Fruit fly (Drosophila melanogaster): ENCODE data around the gene hzg.

Gene hzg

dm6 chr3L:16027163-16027633, 22.7 kb upstream of the hzg start (continued):
- TF ChIP-seq CG5180 (GFP tag; optimal IDR thresholded peaks at IDR 0.05) = peak; percentile 64
- no peak for TF ChIP-seq sug (tag; optimal IDR thresholded peaks at IDR 0.05)
- TF ChIP-seq CG13775 (GFP tag; optimal IDR thresholded peaks at IDR 0.05) = no peak
- no peak for TF ChIP-seq Dp (GFP tag; optimal IDR thresholded peaks at IDR 0.05)
- no peak for TF ChIP-seq jumu (GFP tag; optimal IDR thresholded peaks at IDR 0.05)
- TF ChIP-seq corto (GFP tag; optimal IDR thresholded peaks at IDR 0.05) = no peak
- TF ChIP-seq CG11398 (GFP tag; optimal IDR thresholded peaks at IDR 0.05) = peak; percentile 49
- TF ChIP-seq cg (GFP tag; optimal IDR thresholded peaks at IDR 0.05) = peak; percentile 58
- TF ChIP-seq CG6175 (GFP tag; IDR thresholded peaks at IDR 0.05) = no peak
- TF ChIP-seq lmd (GFP tag; IDR thresholded peaks at IDR 0.05) = peak; percentile 35; the same call in 1 of the 2 replicates
- no peak for TF ChIP-seq CG9215 (GFP tag; IDR thresholded peaks at IDR 0.05)
- no peak for TF ChIP-seq CG16815 (GFP tag; optimal IDR thresholded peaks at IDR 0.05)
- TF ChIP-seq sob (GFP tag; IDR thresholded peaks at IDR 0.05) = peak; percentile 61
- TF ChIP-seq CG34224 (GFP tag; IDR thresholded peaks at IDR 0.05; ENCODE audit: partially characterized antibody) = no peak
- no peak for TF ChIP-seq ftz-f1 (GFP tag; optimal IDR thresholded peaks at IDR 0.05)
- TF ChIP-seq Vsx1 (GFP tag; optimal IDR thresholded peaks at IDR 0.05) = peak; percentile 81
- TF ChIP-seq Drgx (GFP tag; IDR thresholded peaks at IDR 0.05) = peak; percentile 90
- peak; percentile 39 for TF ChIP-seq YL-1 (GFP tag; optimal IDR thresholded peaks at IDR 0.05)
- peak; percentile 72 for TF ChIP-seq grn (GFP tag; optimal IDR thresholded peaks at IDR 0.05)
- no peak for TF ChIP-seq CG15073 (GFP tag; optimal IDR thresholded peaks at IDR 0.05)
- peak; percentile 71 for TF ChIP-seq MTF-1 (GFP tag; optimal IDR thresholded peaks at IDR 0.05; ENCODE audit: borderline replicate concordance)
- no peak for TF ChIP-seq lbe (GFP tag; optimal IDR thresholded peaks at IDR 0.05)
- peak in 1 of 2 experiments; percentile 11 for TF ChIP-seq Hr78 (GFP tag; optimal IDR thresholded peaks at IDR 0.05)
- TF ChIP-seq ERR (GFP tag; optimal IDR thresholded peaks at IDR 0.05) = no peak
- peak; percentile 7 for TF ChIP-seq CG18599 (GFP tag; optimal IDR thresholded peaks at IDR 0.05)
- peak; percentile 64 for TF ChIP-seq Camta (GFP tag; optimal IDR thresholded peaks at IDR 0.05)
- TF ChIP-seq Gsc (GFP tag; IDR thresholded peaks at IDR 0.05) = no peak
- TF ChIP-seq CG1647 (GFP tag; optimal IDR thresholded peaks at IDR 0.05) = peak; percentile 21
- no peak for TF ChIP-seq CG7745 (tag; optimal IDR thresholded peaks at IDR 0.05)
- TF ChIP-seq caup (GFP tag; optimal IDR thresholded peaks at IDR 0.05; ENCODE audit: severe bottlenecking) = peak; percentile 35
- TF ChIP-seq Ptx1 (GFP tag; IDR thresholded peaks at IDR 0.05) = peak; percentile 48
- TF ChIP-seq chinmo (GFP tag; IDR thresholded peaks at IDR 0.05; ENCODE audit: partially characterized antibody) = peak; percentile 69; the same call in 1 of the 4 replicates
- no peak for TF ChIP-seq stwl (tag; optimal IDR thresholded peaks at IDR 0.05)
- no peak for TF ChIP-seq Hmx (GFP tag; optimal IDR thresholded peaks at IDR 0.05)
- TF ChIP-seq CG43689 (GFP tag; IDR thresholded peaks at IDR 0.05) = no peak
- TF ChIP-seq CG8924 (tag; optimal IDR thresholded peaks at IDR 0.05) = peak; percentile 10
- TF ChIP-seq Stat92E (GFP tag; optimal IDR thresholded peaks at IDR 0.05) = no peak
- no peak for TF ChIP-seq amos (GFP tag; IDR thresholded peaks at IDR 0.05; ENCODE audit: partially characterized antibody)
- peak; percentile 38 for TF ChIP-seq oc (tag; optimal IDR thresholded peaks at IDR 0.05)
- no peak for TF ChIP-seq pb (GFP tag; optimal IDR thresholded peaks at IDR 0.05)
- peak; percentile 38 for TF ChIP-seq CG7839 (tag; optimal IDR thresholded peaks at IDR 0.05)
- TF ChIP-seq CG3726 (GFP tag; IDR thresholded peaks at IDR 0.05) = no peak
- TF ChIP-seq CG17829 (tag; optimal IDR thresholded peaks at IDR 0.05) = no peak
- no peak for TF ChIP-seq Doc3 (GFP tag; IDR thresholded peaks at IDR 0.05; ENCODE audit: partially characterized antibody)
- no peak for TF ChIP-seq CG10462 (GFP tag; optimal IDR thresholded peaks at IDR 0.05)
- no peak for TF ChIP-seq CkIIα-i1 (GFP tag; IDR thresholded peaks at IDR 0.05)
- no peak for TF ChIP-seq slp2 (GFP tag; optimal IDR thresholded peaks at IDR 0.05)
- TF ChIP-seq repo (GFP tag; optimal IDR thresholded peaks at IDR 0.05) = no peak
- TF ChIP-seq CG9609 (GFP tag; optimal IDR thresholded peaks at IDR 0.05) = no peak
- TF ChIP-seq pum (GFP tag; optimal IDR thresholded peaks at IDR 0.05) = no peak
